Worm (Caenorhabditis elegans): ENCODE measurements around the gene M163.21.

M163.21 gene

DNA sequence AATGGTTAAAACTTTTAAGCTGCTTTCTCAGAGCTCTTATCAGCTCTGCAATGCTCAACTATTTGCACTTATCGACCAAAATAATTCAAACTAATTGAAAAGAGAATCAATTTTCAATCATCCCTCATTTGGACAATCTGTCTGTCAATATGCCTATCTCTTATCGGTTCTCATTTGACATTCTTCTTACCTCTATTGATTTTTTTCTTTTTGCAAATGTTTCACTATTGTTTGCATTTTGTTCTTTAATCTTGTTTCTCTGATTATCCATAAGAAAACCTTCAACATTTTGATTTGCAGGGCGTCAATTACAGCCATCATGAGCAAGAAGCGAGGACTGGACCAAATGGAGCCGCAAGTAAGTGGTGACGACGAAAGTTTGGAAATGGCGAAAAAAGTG is 49.9 kb downstream of the M163.21 start, which contains the start of gene D1025.10:
Gene D1025.10, plus strand, starts transcription at position 301 of the 400 bp plus-strand sequence.
- TF ChIP-seq aly-1 (tag; optimal IDR thresholded peaks at IDR 0.05) = no peak
- TF ChIP-seq pes-1 (GFP tag; IDR thresholded peaks at IDR 0.05) = no peak
- no peak for TF ChIP-seq ceh-13 (GFP tag; optimal IDR thresholded peaks at IDR 0.05)
- TF ChIP-seq flt-1 (GFP tag; IDR thresholded peaks at IDR 0.05) = no peak
- no peak for TF ChIP-seq hmbx-1 (tag; optimal IDR thresholded peaks at IDR 0.05)
- TF ChIP-seq sea-1 (GFP tag; conservative IDR thresholded peaks at IDR 0.05) = no peak
- no peak for TF ChIP-seq hmg-4 (GFP tag; optimal IDR thresholded peaks at IDR 0.05)
- no peak for TF ChIP-seq F13C5.2 (tag; optimal IDR thresholded peaks at IDR 0.05)
- TF ChIP-seq tra-4 (tag; optimal IDR thresholded peaks at IDR 0.05) = no peak
- TF ChIP-seq tbx-37 (GFP tag; conservative IDR thresholded peaks at IDR 0.05) = no peak
- TF ChIP-seq ceh-36 (tag; optimal IDR thresholded peaks at IDR 0.05) = no peak
- no peak for TF ChIP-seq ama-1 (optimal IDR thresholded peaks at IDR 0.05)
- no peak for TF ChIP-seq tbx-11 (GFP tag; IDR thresholded peaks at IDR 0.05)
- TF ChIP-seq hnd-1 (tag; optimal IDR thresholded peaks at IDR 0.05) = no peak

Data from whole organism, early embryonic.